Fruit fly (Drosophila melanogaster): ENCODE measurements around the gene hth.

hth gene

dm6 chr3R:10681682-10681962 is 42.3 kb upstream of the hth start (continued):
- TF ChIP-seq Dbx (GFP tag; IDR thresholded peaks at IDR 0.05) (0 out of 3 replicates have a peak, but pooled peaks have one; percentile 17), lov (optimal IDR thresholded peaks at IDR 0.05) (no peak), lov (GFP tag; IDR thresholded peaks at IDR 0.05) (peak; percentile 79), CG3838 (GFP tag; optimal IDR thresholded peaks at IDR 0.05) (no peak), CG10267 (tag; optimal IDR thresholded peaks at IDR 0.05) (no peak), lmd (GFP tag; IDR thresholded peaks at IDR 0.05) (peak; percentile 52), wdn (GFP tag; IDR thresholded peaks at IDR 0.05) (peak; percentile 11; the same call in 1 of the 2 replicates), dan (GFP tag; IDR thresholded peaks at IDR 0.05) (no peak), H15 (GFP tag; IDR thresholded peaks at IDR 0.05) (peak; percentile 74; the same call in 2 of the 3 replicates), CG16813 (GFP tag; IDR thresholded peaks at IDR 0.05; ENCODE audit: partially characterized antibody) (no peak), CG8765 (GFP tag; IDR thresholded peaks at IDR 0.05) (no peak), CG16863 (GFP tag; optimal IDR thresholded peaks at IDR 0.05) (no peak), CG11723 (GFP tag; optimal IDR thresholded peaks at IDR 0.05) (no peak), CG1024 (GFP tag; IDR thresholded peaks at IDR 0.05) (peak; percentile 17; the same call in 1 of the 2 replicates), NC2β (GFP tag; optimal IDR thresholded peaks at IDR 0.05) (no peak), CG11247 (GFP tag; IDR thresholded peaks at IDR 0.05) (peak; percentile 60), CG17359 (tag; optimal IDR thresholded peaks at IDR 0.05) (peak; percentile 37), Hr51 (GFP tag; optimal IDR thresholded peaks at IDR 0.05) (peak in 1 of 2 experiments; percentile 49), zfh1 (GFP tag; IDR thresholded peaks at IDR 0.05) (peak; percentile 77), CG10654 (GFP tag; optimal IDR thresholded peaks at IDR 0.05) (no peak), chn (GFP tag; optimal IDR thresholded peaks at IDR 0.05) (no peak), unpg (GFP tag; optimal IDR thresholded peaks at IDR 0.05) (peak; percentile 75), br (optimal IDR thresholded peaks at IDR 0.05) (no peak), fd102C (GFP tag; optimal IDR thresholded peaks at IDR 0.05) (peak; percentile 28), rib (GFP tag; IDR thresholded peaks at IDR 0.05) (peak; percentile 62; the same call in 1 of the 2 replicates), pan (optimal IDR thresholded peaks at IDR 0.05) (no peak), pan (GFP tag; optimal IDR thresholded peaks at IDR 0.05 in 1 of 2, IDR thresholded peaks at IDR 0.05 in 1 of 2) (peak in 1 of 2 experiments; percentile 83), inv (GFP tag; IDR thresholded peaks at IDR 0.05; ENCODE audit: partially characterized antibody) (no peak), grn (GFP tag; optimal IDR thresholded peaks at IDR 0.05) (no peak), trem (tag; optimal IDR thresholded peaks at IDR 0.05) (no peak), sug (tag; optimal IDR thresholded peaks at IDR 0.05) (no peak), fd96Cb (tag; optimal IDR thresholded peaks at IDR 0.05) (peak; percentile 48), onecut (GFP tag; IDR thresholded peaks at IDR 0.05) (peak; percentile 2; the same call in 1 of the 2 replicates), Xbp1 (GFP tag; optimal IDR thresholded peaks at IDR 0.05) (peak; percentile 36), PHDP (tag; optimal IDR thresholded peaks at IDR 0.05) (peak; percentile 19), CG18011 (GFP tag; optimal IDR thresholded peaks at IDR 0.05) (no peak), CG4328 (GFP tag; optimal IDR thresholded peaks at IDR 0.05) (no peak), Usf (GFP tag; optimal IDR thresholded peaks at IDR 0.05) (no peak), Ets97D (GFP tag; optimal IDR thresholded peaks at IDR 0.05) (no peak), unc-4 (GFP tag; IDR thresholded peaks at IDR 0.05; ENCODE audit: partially characterized antibody) (no peak), hkb (optimal IDR thresholded peaks at IDR 0.05) (no peak), hkb (GFP tag; IDR thresholded peaks at IDR 0.05) (peak; percentile 66), ab (GFP tag; optimal IDR thresholded peaks at IDR 0.05) (no peak), CG12219 (GFP tag; optimal IDR thresholded peaks at IDR 0.05) (peak; percentile 18), Bdp1 (GFP tag; optimal IDR thresholded peaks at IDR 0.05) (peak; percentile 0), corto (GFP tag; optimal IDR thresholded peaks at IDR 0.05) (no peak), twi (tag; optimal IDR thresholded peaks at IDR 0.05) (no peak), CG2712 (tag; optimal IDR thresholded peaks at IDR 0.05) (peak; percentile 47), Sox102F (GFP tag; optimal IDR thresholded peaks at IDR 0.05) (peak; percentile 44), CG42726 (GFP tag; IDR thresholded peaks at IDR 0.05; ENCODE audit: partially characterized antibody) (no peak), CG31388 (GFP tag; optimal IDR thresholded peaks at IDR 0.05) (no peak), jing (GFP tag; optimal IDR thresholded peaks at IDR 0.05) (no peak)

All from whole organism, embryonic.